Fruit fly (Drosophila melanogaster): ENCODE measurements around the gene 5-HT2A.
A peak's percentile ranks its signal among the peaks of the same experiment; 100 is the strongest.

Gene 5-HT2A

DNA sequence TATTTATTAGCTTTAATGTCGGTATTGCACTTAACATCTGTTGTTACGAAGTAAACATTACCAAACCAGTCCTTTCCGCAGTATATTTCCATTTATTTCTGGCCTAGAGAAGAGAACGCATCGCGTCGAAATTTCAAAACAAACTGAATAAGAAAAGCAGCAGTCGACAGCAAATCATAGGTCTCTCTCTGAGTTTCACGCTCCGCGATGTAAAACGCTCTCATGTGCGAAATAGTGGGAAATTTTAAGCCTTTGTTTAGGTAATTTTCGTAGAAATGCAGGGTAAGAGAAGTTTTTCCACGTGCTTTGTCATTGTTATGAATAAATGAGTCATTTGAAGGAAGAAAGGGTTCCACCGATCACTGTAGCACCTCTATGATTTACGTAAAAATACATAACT is 13.0 kb upstream of the 5-HT2A start (continued):
- no peak for TF ChIP-seq ase (GFP tag; IDR thresholded peaks at IDR 0.05)
- no peak for TF ChIP-seq CG9797 (GFP tag; optimal IDR thresholded peaks at IDR 0.05)
- TF ChIP-seq CG4820 (GFP tag; optimal IDR thresholded peaks at IDR 0.05), result no peak
- TF ChIP-seq peb (GFP tag; IDR thresholded peaks at IDR 0.05), result no peak
- no peak for TF ChIP-seq wek (GFP tag; optimal IDR thresholded peaks at IDR 0.05)
- TF ChIP-seq Dek (tag; optimal IDR thresholded peaks at IDR 0.05), result no peak

DNA sequence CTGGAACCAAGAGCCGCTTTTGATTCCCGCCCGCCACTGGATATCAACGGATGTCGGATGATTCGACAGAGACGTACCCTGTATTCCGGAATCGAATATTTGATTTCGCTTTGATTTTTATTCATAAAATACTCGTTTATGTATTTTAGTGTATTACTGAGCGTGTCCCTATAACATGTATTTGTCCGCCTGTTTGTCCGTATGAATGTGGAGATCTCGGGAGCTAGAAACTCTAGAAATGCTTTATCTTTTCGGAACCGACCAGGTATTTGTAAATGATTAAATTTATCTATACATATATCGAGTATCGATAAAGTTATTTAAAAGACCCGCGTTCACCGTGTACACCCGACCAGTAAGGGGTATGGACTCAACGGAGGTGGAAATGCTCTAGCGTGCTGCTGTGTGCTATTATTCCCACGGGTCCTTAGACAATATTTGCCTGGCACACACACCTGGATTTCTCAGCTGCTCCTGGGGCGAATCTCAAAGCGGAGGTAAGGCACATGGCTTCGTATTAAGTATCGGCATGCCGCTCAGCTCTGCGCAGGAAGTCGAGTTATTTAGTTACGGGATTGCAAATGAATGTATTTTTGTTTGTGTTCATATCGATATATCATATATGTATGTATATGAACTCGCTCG is 10.7 kb upstream of the 5-HT2A start:
- TF ChIP-seq zen (tag; optimal IDR thresholded peaks at IDR 0.05), result peak; percentile 43
- peak; percentile 24; the same call in 1 of the 2 replicates for TF ChIP-seq Xrp1 (GFP tag; IDR thresholded peaks at IDR 0.05)
- TF ChIP-seq CG6254 (GFP tag; optimal IDR thresholded peaks at IDR 0.05), result no peak
- TF ChIP-seq CG10267 (tag; optimal IDR thresholded peaks at IDR 0.05), result no peak
- peak; percentile 29 for TF ChIP-seq CG15696 (tag; optimal IDR thresholded peaks at IDR 0.05)
- no peak for TF ChIP-seq CG2712 (tag; optimal IDR thresholded peaks at IDR 0.05)
- peak; percentile 3 for TF ChIP-seq Chrac-16 (GFP tag; optimal IDR thresholded peaks at IDR 0.05)
- TF ChIP-seq lola (GFP tag; optimal IDR thresholded peaks at IDR 0.05), result peak in 1 of 3 experiments; percentile 40
- TF ChIP-seq tap (tag; optimal IDR thresholded peaks at IDR 0.05), result no peak
- no peak for TF ChIP-seq CG11093 (GFP tag; IDR thresholded peaks at IDR 0.05)
- TF ChIP-seq lab (GFP tag; optimal IDR thresholded peaks at IDR 0.05), result peak; percentile 22
- TF ChIP-seq chif (GFP tag; optimal IDR thresholded peaks at IDR 0.05), result peak in 1 of 2 experiments; percentile 31
- peak; percentile 6 for TF ChIP-seq CG9727 (GFP tag; optimal IDR thresholded peaks at IDR 0.05)
- TF ChIP-seq gem (tag; optimal IDR thresholded peaks at IDR 0.05), result peak; percentile 29
- peak; percentile 9 for TF ChIP-seq org-1 (GFP tag; optimal IDR thresholded peaks at IDR 0.05)
- no peak for TF ChIP-seq NFAT (GFP tag; IDR thresholded peaks at IDR 0.05)
- peak; percentile 1 for TF ChIP-seq CG10209 (GFP tag; optimal IDR thresholded peaks at IDR 0.05)
- TF ChIP-seq HLH3B (GFP tag; IDR thresholded peaks at IDR 0.05), result no peak
- no peak for TF ChIP-seq Hr39 (optimal IDR thresholded peaks at IDR 0.05)
- no peak for TF ChIP-seq kah (GFP tag; optimal IDR thresholded peaks at IDR 0.05)
- TF ChIP-seq dmrt11E (tag; optimal IDR thresholded peaks at IDR 0.05), result peak; percentile 41
- TF ChIP-seq sc (optimal IDR thresholded peaks at IDR 0.05), result no peak
- TF ChIP-seq sc (GFP tag; optimal IDR thresholded peaks at IDR 0.05), result no peak
- peak; percentile 6 for TF ChIP-seq CG16815 (GFP tag; optimal IDR thresholded peaks at IDR 0.05)
- TF ChIP-seq pan (optimal IDR thresholded peaks at IDR 0.05), result peak in 1 of 2 experiments; percentile 67
- peak in 1 of 2 experiments; percentile 40 for TF ChIP-seq pan (GFP tag; optimal IDR thresholded peaks at IDR 0.05 in 1 of 2, IDR thresholded peaks at IDR 0.05 in 1 of 2)
- no peak for TF ChIP-seq insv (GFP tag; optimal IDR thresholded peaks at IDR 0.05)
- no peak for TF ChIP-seq Sry-β (GFP tag; optimal IDR thresholded peaks at IDR 0.05)
- TF ChIP-seq tll (GFP tag; optimal IDR thresholded peaks at IDR 0.05), result peak in 1 of 2 experiments; percentile 15
- TF ChIP-seq CG2120 (GFP tag; optimal IDR thresholded peaks at IDR 0.05), result peak; percentile 35
- TF ChIP-seq CG4424 (GFP tag; optimal IDR thresholded peaks at IDR 0.05), result peak; percentile 3
- TF ChIP-seq Drgx (GFP tag; IDR thresholded peaks at IDR 0.05), result no peak
- no peak for TF ChIP-seq h (optimal IDR thresholded peaks at IDR 0.05)
- peak; percentile 16 for TF ChIP-seq Meics (GFP tag; optimal IDR thresholded peaks at IDR 0.05)
- TF ChIP-seq CG8924 (tag; optimal IDR thresholded peaks at IDR 0.05), result peak; percentile 11
- no peak for TF ChIP-seq Bdp1 (GFP tag; optimal IDR thresholded peaks at IDR 0.05)
- no peak for TF ChIP-seq CG1647 (GFP tag; optimal IDR thresholded peaks at IDR 0.05)
- TF ChIP-seq Pdp1 (GFP tag; optimal IDR thresholded peaks at IDR 0.05), result peak in 1 of 2 experiments; percentile 16
- TF ChIP-seq ind (GFP tag; optimal IDR thresholded peaks at IDR 0.05), result no peak
- TF ChIP-seq sens (GFP tag), result peak; percentile 78
- TF ChIP-seq Atf-2 (GFP tag; optimal IDR thresholded peaks at IDR 0.05), result no peak
- TF ChIP-seq Ets65A (GFP tag), result peak; percentile 52
- TF ChIP-seq D19A (tag; optimal IDR thresholded peaks at IDR 0.05), result peak; percentile 18
